Worm (Caenorhabditis elegans) whole organism, L1 larva: Measurements from ENCODE around the gene sri-25.

Experiments used
- C04F5.9 ChIP-seq: sonication (generic microtip); optimal IDR thresholded peaks from 2 replicates; lab custom pipeline; 2016; ENCODE audit warnings: missing genetic modification characterization, missing compliant biosample characterization
- C16A3.4 ChIP-seq: fragments of 150-350 bp; optimal IDR thresholded peaks from 2 replicates; lab custom pipeline; 2014; ENCODE audit warnings: missing biosample characterization, missing genetic modification characterization
- Y116A8C.19 ChIP-seq: sonication (generic microtip); optimal IDR thresholded peaks from 2 replicates; lab custom pipeline; 2016; ENCODE audit warnings: missing compliant biosample characterization, missing genetic modification characterization, borderline replicate concordance
- aly-2 ChIP-seq: fragments of 150-350 bp; optimal IDR thresholded peaks from 2 replicates; lab custom pipeline; 2014; ENCODE audit warnings: missing biosample characterization, missing genetic modification characterization
- ama-1 ChIP-seq: fragments of 150-350 bp; optimal IDR thresholded peaks from 2 replicates; lab custom pipeline; 2014
- blmp-1 ChIP-seq: fragments of 150-350 bp; optimal IDR thresholded peaks from 2 replicates; lab custom pipeline; 2014; ENCODE audit warnings: missing biosample characterization, missing genetic modification characterization
- ceh-63 ChIP-seq: fragments of 200-800 bp; sonication (Bioruptor generic); optimal IDR thresholded peaks from 2 replicates; lab custom pipeline; 2018; ENCODE audit warnings: mild to moderate bottlenecking, missing genetic modification characterization, missing compliant biosample characterization
- ceh-82 ChIP-seq, 3 experiments: fragments of 150-350 bp in 1 of 3; sonication (generic microtip) in 2 of 3; optimal IDR thresholded peaks; 2 replicates each; lab custom pipeline; 2014 to 2017; ENCODE audit warnings: missing biosample characterization in 3 of 3, missing genetic modification characterization in 3 of 3
- ceh-88 ChIP-seq: fragments of 200-800 bp; sonication (Bioruptor generic); IDR thresholded peaks from 2 replicates; pipeline ENCODE4 v1.3.6; 2022; ENCODE audit warnings: missing genetic modification characterization, missing compliant biosample characterization
- ceh-90 ChIP-seq: sonication (generic microtip); optimal IDR thresholded peaks from 2 replicates; lab custom pipeline; 2016; ENCODE audit warnings: missing genetic modification characterization, missing compliant biosample characterization
- dpl-1 ChIP-seq, 3 experiments: fragments of 150-350 bp in 2 of 3; sonication (generic microtip) in 1 of 3; optimal IDR thresholded peaks; 2 replicates each; lab custom pipeline; 2014 to 2017; ENCODE audit warnings: missing biosample characterization in 3 of 3, missing genetic modification characterization in 3 of 3, missing genetic modification reagents in 3 of 3
- dsc-1 ChIP-seq: sonication (generic microtip); optimal IDR thresholded peaks from 2 replicates; lab custom pipeline; 2016; ENCODE audit warnings: mild to moderate bottlenecking, missing genetic modification characterization, missing compliant biosample characterization
- efl-1 ChIP-seq, 4 experiments: fragments of 150-350 bp; optimal IDR thresholded peaks in 3 of 4; peaks in 1 of 4; 1 replicate in 1 of 4; 2 replicates in 3 of 4; lab custom pipeline; 2014; ENCODE audit warnings: missing biosample characterization in 2 of 4, missing genetic modification characterization in 2 of 4, missing genetic modification reagents in 2 of 4
- efl-3 ChIP-seq: fragments of 200-800 bp; sonication (Bioruptor generic); optimal IDR thresholded peaks from 2 replicates; lab custom pipeline; 2018; ENCODE audit warnings: mild to moderate bottlenecking, missing genetic modification characterization, missing compliant biosample characterization
- egl-27 ChIP-seq, 2 experiments: fragments of 150-350 bp in 1 of 2; sonication (generic microtip); optimal IDR thresholded peaks; 3 replicates each; lab custom pipeline; 2017 to 2018; ENCODE audit warnings: missing biosample characterization in 2 of 2, missing genetic modification characterization in 2 of 2, missing genetic modification reagents in 2 of 2
- elt-3 ChIP-seq, 6 experiments: fragments of 150-350 bp in 1 of 6; sonication (generic microtip); optimal IDR thresholded peaks; 2 replicates each; lab custom pipeline; 2017 to 2018; ENCODE audit warnings: missing biosample characterization in 6 of 6, missing genetic modification characterization in 6 of 6, inconsistent platforms in 1 of 6
- fkh-10 ChIP-seq: sonication (generic microtip); optimal IDR thresholded peaks from 2 replicates; lab custom pipeline; 2017; ENCODE audit warnings: missing biosample characterization, missing genetic modification reagents, missing genetic modification characterization
- fkh-4 ChIP-seq: sonication (generic microtip); optimal IDR thresholded peaks from 2 replicates; lab custom pipeline; 2016; ENCODE audit warnings: missing compliant biosample characterization, missing genetic modification characterization, borderline replicate concordance
- fkh-8 ChIP-seq: sonication (generic microtip); optimal IDR thresholded peaks from 2 replicates; lab custom pipeline; 2016; ENCODE audit warnings: mild to moderate bottlenecking, missing genetic modification characterization, missing compliant biosample characterization
- fos-1 ChIP-seq: fragments of 150-350 bp; optimal IDR thresholded peaks from 2 replicates; lab custom pipeline; 2014; ENCODE audit warnings: missing biosample characterization, missing genetic modification characterization
- grh-1 ChIP-seq: fragments of 200-800 bp; sonication (Bioruptor generic); IDR thresholded peaks from 2 replicates; pipeline ENCODE4 v1.3.6; 2022; ENCODE audit warnings: missing genetic modification reagents, missing genetic modification characterization, missing compliant biosample characterization
- hlh-17 ChIP-seq: fragments of 200-800 bp; sonication (Bioruptor generic); optimal IDR thresholded peaks from 2 replicates; lab custom pipeline; 2018; ENCODE audit warnings: missing genetic modification characterization, mild to moderate bottlenecking, missing compliant biosample characterization, moderate library complexity, borderline replicate concordance
- hpl-2 ChIP-seq: fragments of 150-350 bp; optimal IDR thresholded peaks from 2 replicates; lab custom pipeline; 2014; ENCODE audit warnings: missing biosample characterization, missing genetic modification reagents, missing genetic modification characterization
- irx-1 ChIP-seq: sonication (generic microtip); optimal IDR thresholded peaks from 2 replicates; lab custom pipeline; 2016; ENCODE audit warnings: missing genetic modification characterization, missing compliant biosample characterization
- isw-1 ChIP-seq: fragments of 200-800 bp; sonication (Bioruptor generic); IDR thresholded peaks from 2 replicates; pipeline ENCODE4 v1.3.6; 2022; ENCODE audit warnings: missing genetic modification characterization, missing compliant biosample characterization
- lin-13 ChIP-seq: fragments of 150-350 bp; optimal IDR thresholded peaks from 2 replicates; lab custom pipeline; 2014; ENCODE audit warnings: missing biosample characterization, missing genetic modification reagents, missing genetic modification characterization
- lin-14 ChIP-seq: fragments of 200-800 bp; sonication (Bioruptor generic); optimal IDR thresholded peaks from 2 replicates; lab custom pipeline; 2018; ENCODE audit warnings: mild to moderate bottlenecking, missing genetic modification characterization, moderate library complexity, missing compliant biosample characterization
- lin-35 ChIP-seq, 2 experiments: fragments of 150-350 bp; optimal IDR thresholded peaks; 2 replicates each; lab custom pipeline; 2014; ENCODE audit warnings: missing biosample characterization in 2 of 2, missing genetic modification characterization in 2 of 2, missing genetic modification reagents in 2 of 2
- lsy-2 ChIP-seq, 2 experiments: fragments of 150-350 bp; optimal IDR thresholded peaks; 2 replicates each; lab custom pipeline; 2014; ENCODE audit warnings: missing biosample characterization in 2 of 2, missing genetic modification characterization in 2 of 2
- mdl-1 ChIP-seq, 2 experiments: fragments of 150-350 bp; optimal IDR thresholded peaks; 2 replicates each; lab custom pipeline; 2014 to 2017; ENCODE audit warnings: missing biosample characterization in 2 of 2, missing genetic modification characterization in 2 of 2, inconsistent platforms in 1 of 2
- nhr-11 ChIP-seq: fragments of 150-350 bp; optimal IDR thresholded peaks from 2 replicates; lab custom pipeline; 2014; ENCODE audit warnings: missing biosample characterization, missing genetic modification characterization
- nhr-20 ChIP-seq: sonication (generic microtip); optimal IDR thresholded peaks from 2 replicates; lab custom pipeline; 2016; ENCODE audit warnings: mild to moderate bottlenecking, missing genetic modification characterization, missing compliant biosample characterization
- nhr-47 ChIP-seq: sonication (generic microtip); optimal IDR thresholded peaks from 2 replicates; lab custom pipeline; 2016; ENCODE audit warnings: mild to moderate bottlenecking, missing genetic modification characterization, moderate library complexity, missing compliant biosample characterization
- nhr-71 ChIP-seq: sonication (generic microtip); optimal IDR thresholded peaks from 2 replicates; lab custom pipeline; 2016; ENCODE audit warnings: mild to moderate bottlenecking, missing genetic modification characterization, moderate library complexity, missing compliant biosample characterization
- nhr-76 ChIP-seq: sonication (generic microtip); optimal IDR thresholded peaks from 2 replicates; lab custom pipeline; 2017; ENCODE audit warnings: missing biosample characterization, missing genetic modification characterization
- nhr-77 ChIP-seq: fragments of 150-350 bp; optimal IDR thresholded peaks from 2 replicates; lab custom pipeline; 2014; ENCODE audit warnings: missing biosample characterization, missing genetic modification characterization
- nhr-84 ChIP-seq: sonication (generic microtip); optimal IDR thresholded peaks from 2 replicates; lab custom pipeline; 2017; ENCODE audit warnings: missing biosample characterization, missing genetic modification characterization
- skn-1 ChIP-seq: fragments of 150-350 bp; optimal IDR thresholded peaks from 2 replicates; lab custom pipeline; 2014; ENCODE audit warnings: missing biosample characterization, missing genetic modification characterization
- snpc-4 ChIP-seq: fragments of 150-350 bp; optimal IDR thresholded peaks from 2 replicates; lab custom pipeline; 2014; ENCODE audit warnings: missing biosample characterization, missing genetic modification characterization
- snu-23 ChIP-seq: sonication (generic microtip); optimal IDR thresholded peaks from 2 replicates; lab custom pipeline; 2016; ENCODE audit warnings: missing genetic modification characterization, missing compliant biosample characterization
- sox-4 ChIP-seq: sonication (generic microtip); optimal IDR thresholded peaks from 2 replicates; lab custom pipeline; 2016; ENCODE audit warnings: missing genetic modification characterization, missing compliant biosample characterization
- sptf-1 ChIP-seq: fragments of 150-350 bp; optimal IDR thresholded peaks from 2 replicates; lab custom pipeline; 2014; ENCODE audit warnings: missing biosample characterization, missing genetic modification characterization
- sup-37 ChIP-seq: fragments of 200-800 bp; sonication (Bioruptor generic); optimal IDR thresholded peaks from 2 replicates; lab custom pipeline; 2018; ENCODE audit warnings: mild to moderate bottlenecking, missing genetic modification characterization, missing compliant biosample characterization
- swsn-7 ChIP-seq: sonication (generic microtip); optimal IDR thresholded peaks from 2 replicates; lab custom pipeline; 2016; ENCODE audit warnings: missing genetic modification characterization, missing compliant biosample characterization
- tbx-2 ChIP-seq: sonication (generic microtip); optimal IDR thresholded peaks from 2 replicates; lab custom pipeline; 2016; ENCODE audit warnings: missing genetic modification characterization, missing compliant biosample characterization
- unc-30 ChIP-seq: sonication (generic microtip); optimal IDR thresholded peaks from 2 replicates; lab custom pipeline; 2017; ENCODE audit warnings: missing biosample characterization, missing genetic modification characterization
- unc-86 ChIP-seq: sonication (generic microtip); optimal IDR thresholded peaks from 2 replicates; lab custom pipeline; 2016; ENCODE audit warnings: missing genetic modification characterization, missing compliant biosample characterization
- ztf-11 ChIP-seq, 2 experiments: sonication (generic microtip); optimal IDR thresholded peaks; 2 replicates each; lab custom pipeline; 2016 to 2017; ENCODE audit warnings: missing genetic modification characterization in 2 of 2, missing biosample characterization in 1 of 2, missing compliant biosample characterization in 1 of 2
- ztf-4 ChIP-seq: fragments of 150-350 bp; optimal IDR thresholded peaks from 2 replicates; lab custom pipeline; 2014; ENCODE audit warnings: missing biosample characterization, missing genetic modification characterization

The sri-25 gene

DNA sequence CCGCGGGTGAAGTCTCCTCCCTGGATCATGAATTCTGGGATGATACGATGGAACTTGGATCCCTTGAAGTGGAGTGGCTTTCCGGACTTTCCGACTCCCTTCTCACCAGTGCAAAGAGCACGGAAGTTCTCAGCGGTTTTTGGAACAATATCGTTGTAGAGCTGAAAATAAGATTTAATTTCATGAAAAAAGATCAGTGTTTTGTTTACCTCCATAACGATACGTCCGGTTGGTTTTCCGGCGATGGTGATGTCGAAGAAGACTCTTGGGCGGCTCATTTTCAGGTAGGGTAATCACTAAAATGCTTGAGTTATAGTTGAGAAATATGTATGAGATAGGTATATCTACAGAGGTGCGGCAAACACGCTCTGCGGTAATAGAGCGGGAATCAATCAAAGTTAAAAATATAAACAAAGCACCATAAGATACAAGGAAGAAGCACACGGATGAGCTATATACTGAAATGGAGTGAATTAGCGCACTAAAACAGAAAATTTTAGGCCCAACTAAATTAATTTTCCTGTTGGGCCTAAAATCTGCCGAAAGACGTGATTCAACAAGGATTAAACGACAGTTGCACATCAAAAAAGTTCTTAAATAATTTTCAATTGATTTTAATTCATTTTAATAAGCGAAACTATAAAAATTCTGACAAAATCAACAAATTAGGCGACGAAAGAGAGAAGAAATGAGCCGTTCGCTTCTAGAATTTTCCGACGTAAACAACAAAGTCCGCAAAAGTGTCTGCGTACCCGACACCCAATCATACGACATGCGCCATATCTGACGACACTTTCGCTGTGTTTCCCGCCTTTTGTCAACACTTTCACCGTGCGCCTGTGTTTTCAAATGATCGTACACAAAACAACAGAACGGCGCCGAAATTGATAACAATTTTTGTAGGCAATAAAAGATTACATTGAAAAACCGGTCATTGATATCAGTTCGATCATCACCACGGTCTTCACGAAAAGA, 29.4 kb upstream of the sri-25 start, which contains the start of the genes cyn-7 and bath-36 (continued):
- no peak for TF ChIP-seq sup-37 (GFP tag; lab: Kevin White, UChicago)
- peak; percentile 98 for TF ChIP-seq blmp-1 (tag; lab: Kevin White, UChicago)
- TF ChIP-seq ztf-4 (tag; lab: Kevin White, UChicago): peak; percentile 30
- TF ChIP-seq skn-1: peak; percentile 55
- TF ChIP-seq nhr-76 (tag; lab: Kevin White, UChicago): no peak
- TF ChIP-seq hlh-17 (GFP tag; lab: Kevin White, UChicago): no peak
- no peak for TF ChIP-seq ceh-63 (GFP tag; lab: Kevin White, UChicago)
- TF ChIP-seq egl-27 (tag; optimal IDR thresholded peaks at IDR 0.05; lab: Kevin White, UChicago): no peak
- TF ChIP-seq isw-1: peak; percentile 67
- peak in 1 of 2 experiments; percentile 71 for TF ChIP-seq mdl-1 (tag; optimal IDR thresholded peaks at IDR 0.05; lab: Kevin White, UChicago)
- TF ChIP-seq aly-2 (tag; lab: Kevin White, UChicago): no peak
- TF ChIP-seq dsc-1 (tag; lab: Kevin White, UChicago): peak; percentile 77
- peak; percentile 83 for TF ChIP-seq tbx-2
- TF ChIP-seq ztf-11 (tag; optimal IDR thresholded peaks at IDR 0.05; lab: Kevin White, UChicago): peak in 1 of 2 experiments; percentile 44
- TF ChIP-seq nhr-47: peak; percentile 90
- peak; percentile 58 to 76 (median 71) for TF ChIP-seq ceh-82 (tag; optimal IDR thresholded peaks at IDR 0.05; lab: Kevin White, UChicago)
- TF ChIP-seq snu-23 (GFP tag; lab: Kevin White, UChicago): peak; percentile 94
- TF ChIP-seq fkh-8 (tag; lab: Kevin White, UChicago): peak; percentile 86
- peak; percentile 63 for TF ChIP-seq unc-86 (tag; lab: Kevin White, UChicago)
- TF ChIP-seq snpc-4 (tag; lab: Kevin White, UChicago): peak; percentile 40
- peak; percentile 74 to 83 (median 82) for TF ChIP-seq dpl-1 (GFP tag; optimal IDR thresholded peaks at IDR 0.05; lab: Kevin White, UChicago)
- no peak for TF ChIP-seq nhr-84 (tag; lab: Kevin White, UChicago)
- TF ChIP-seq fkh-4 (tag; lab: Kevin White, UChicago): no peak
- TF ChIP-seq lin-35 (GFP tag; optimal IDR thresholded peaks at IDR 0.05; lab: Kevin White, UChicago): peak; percentile 83 to 84
- peak; percentile 31 for TF ChIP-seq nhr-11 (tag; lab: Kevin White, UChicago)
- peak; percentile 69 for TF ChIP-seq grh-1
- peak; percentile 92 for TF ChIP-seq nhr-71 (tag; lab: Kevin White, UChicago)
- TF ChIP-seq lin-13 (GFP tag; lab: Kevin White, UChicago): peak; percentile 7
- peak; percentile 75 to 84 for TF ChIP-seq efl-1 (optimal IDR thresholded peaks at IDR 0.05; lab: Kevin White, UChicago)
- peak; percentile 82 to 98 for TF ChIP-seq efl-1 (GFP tag; optimal IDR thresholded peaks at IDR 0.05 in 1 of 2; lab: Kevin White, UChicago)
- TF ChIP-seq sox-4 (tag; lab: Kevin White, UChicago): peak; percentile 30
- peak in 2 of 6 experiments; percentile 81 to 92 for TF ChIP-seq elt-3 (tag; optimal IDR thresholded peaks at IDR 0.05; lab: Kevin White, UChicago)
- TF ChIP-seq fkh-10 (GFP tag; lab: Kevin White, UChicago): no peak
- peak; percentile 92 for TF ChIP-seq nhr-20
- peak; percentile 20; the same call in 1 of the 2 replicates for TF ChIP-seq ceh-88
- no peak for TF ChIP-seq nhr-77 (tag; lab: Kevin White, UChicago)
- TF ChIP-seq C04F5.9 (tag; lab: Kevin White, UChicago): peak; percentile 21
- no peak for TF ChIP-seq ceh-90 (tag; lab: Kevin White, UChicago)
- TF ChIP-seq unc-30: no peak
- TF ChIP-seq C16A3.4: peak; percentile 37
- peak; percentile 69 for TF ChIP-seq irx-1 (tag; lab: Kevin White, UChicago)
- no peak for TF ChIP-seq Y116A8C.19 (tag; lab: Kevin White, UChicago)
- TF ChIP-seq sptf-1 (tag; lab: Kevin White, UChicago): no peak
- peak; percentile 76 to 81 for TF ChIP-seq lsy-2 (tag; optimal IDR thresholded peaks at IDR 0.05; lab: Kevin White, UChicago)
- peak; percentile 93 for TF ChIP-seq lin-14 (GFP tag; lab: Kevin White, UChicago)
- TF ChIP-seq fos-1: peak; percentile 40
- no peak for TF ChIP-seq hpl-2
- TF ChIP-seq swsn-7 (tag; lab: Kevin White, UChicago): peak; percentile 90
- TF ChIP-seq efl-3: no peak
- TF ChIP-seq ama-1 (lab: Kevin White, UChicago): no peak
- TF ChIP-seq, all 84 proteins: peak for 49
